Worm (Caenorhabditis elegans): ENCODE data around the gene ceh-57.

DNA sequence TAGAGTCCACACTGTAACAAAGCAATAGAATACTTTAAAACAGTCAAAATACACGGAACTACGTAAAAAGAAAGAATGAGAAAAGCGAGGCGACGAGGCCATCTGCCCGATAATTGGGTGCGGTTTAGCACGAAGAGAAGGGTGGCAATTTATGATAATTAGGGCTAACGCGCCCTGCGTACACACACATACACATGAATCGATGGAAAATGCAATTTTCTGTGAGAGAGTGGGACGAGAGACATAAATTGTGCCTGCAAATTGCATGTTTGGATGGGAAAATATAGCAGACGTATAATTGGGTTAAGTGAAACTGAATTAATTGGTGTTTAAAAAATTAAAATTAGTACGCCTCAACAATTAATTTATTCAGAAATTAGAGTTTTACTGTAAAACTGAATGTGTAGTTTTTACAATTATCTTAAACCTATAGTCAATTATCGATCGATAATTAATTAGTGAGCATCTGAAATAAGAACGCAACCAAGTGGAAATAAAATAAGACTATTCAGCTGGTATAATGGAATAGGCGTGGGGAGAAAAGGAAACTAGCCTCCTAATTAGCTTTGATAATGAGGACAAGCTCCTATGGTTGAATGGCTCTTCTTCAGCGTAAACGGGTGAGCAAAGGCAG is 6.6 kb upstream of the ceh-57 start:
- TF ChIP-seq eor-1 (tag; optimal IDR thresholded peaks at IDR 0.05) (no peak), ZK546.5 (tag; optimal IDR thresholded peaks at IDR 0.05) (no peak), snpc-4 (tag; optimal IDR thresholded peaks at IDR 0.05) (no peak), ztf-11 (tag; optimal IDR thresholded peaks at IDR 0.05) (no peak)
